Worm (Caenorhabditis elegans): Measurements from ENCODE around the gene K11H12.5.

K11H12.5 gene

DNA sequence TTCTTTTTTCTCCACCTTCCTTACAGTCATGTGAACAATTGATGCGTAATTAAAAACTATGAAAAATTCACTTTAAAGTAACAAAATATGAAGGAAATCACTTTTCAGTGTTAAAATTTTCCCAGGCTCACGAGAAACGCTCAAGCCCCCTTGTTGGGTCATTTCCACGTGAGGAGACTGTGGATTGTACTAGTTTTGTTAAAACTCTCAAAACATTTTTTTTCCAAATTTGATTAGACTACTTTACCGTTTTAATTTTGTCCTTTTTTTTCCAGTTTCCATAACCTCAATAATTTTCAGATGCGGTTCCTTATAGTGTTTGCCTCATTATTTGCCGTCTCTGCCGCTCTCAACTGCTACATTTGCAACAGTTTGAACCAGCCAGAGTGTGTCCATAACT is 11.2 kb upstream of the K11H12.5 start, which contains the start of gene K11H12.7:
Gene K11H12.7 (plus strand): TSS at position 301 of the 400 bp plus-strand sequence.
- TF ChIP-seq unc-39 (tag; optimal IDR thresholded peaks at IDR 0.05) (no peak), flh-1 (GFP tag; optimal IDR thresholded peaks at IDR 0.05) (no peak), pha-4 (tag; optimal IDR thresholded peaks at IDR 0.05) (no peak), mep-1 (tag; optimal IDR thresholded peaks at IDR 0.05) (no peak), elt-1 (tag; optimal IDR thresholded peaks at IDR 0.05; ENCODE audit: borderline replicate concordance, insufficient read depth) (no peak), ceh-39 (tag; optimal IDR thresholded peaks at IDR 0.05) (no peak), unc-120 (tag; optimal IDR thresholded peaks at IDR 0.05; ENCODE audit: poor library complexity, severe bottlenecking) (no peak), ham-2 (GFP tag; optimal IDR thresholded peaks at IDR 0.05) (no peak), nhr-237 (tag; optimal IDR thresholded peaks at IDR 0.05) (no peak), nhr-12 (tag; optimal IDR thresholded peaks at IDR 0.05) (no peak), nhr-76 (tag; optimal IDR thresholded peaks at IDR 0.05) (no peak), sem-2 (GFP tag; optimal IDR thresholded peaks at IDR 0.05) (no peak), hlh-1 (tag; optimal IDR thresholded peaks at IDR 0.05) (no peak), ceh-83 (GFP tag; optimal IDR thresholded peaks at IDR 0.05) (no peak), zip-8 (tag; optimal IDR thresholded peaks at IDR 0.05) (no peak), drap-1 (GFP tag; optimal IDR thresholded peaks at IDR 0.05) (no peak), cnd-1 (tag; optimal IDR thresholded peaks at IDR 0.05) (no peak), lin-32 (GFP tag; optimal IDR thresholded peaks at IDR 0.05) (no peak), nhr-28 (tag; optimal IDR thresholded peaks at IDR 0.05) (no peak)

- TF ChIP-seq ztf-11 (tag; optimal IDR thresholded peaks at IDR 0.05) (no peak), hlh-1 (tag; optimal IDR thresholded peaks at IDR 0.05) (no peak), nhr-2 (tag; optimal IDR thresholded peaks at IDR 0.05) (no peak), cnd-1 (tag; optimal IDR thresholded peaks at IDR 0.05) (no peak), ces-1 (GFP tag; optimal IDR thresholded peaks at IDR 0.05) (no peak), nhr-28 (tag; optimal IDR thresholded peaks at IDR 0.05) (no peak), lsy-2 (tag; optimal IDR thresholded peaks at IDR 0.05) (no peak), mls-2 (tag; optimal IDR thresholded peaks at IDR 0.05) (no peak), nhr-76 (tag; optimal IDR thresholded peaks at IDR 0.05) (no peak), bed-3 (GFP tag; optimal IDR thresholded peaks at IDR 0.05) (no peak), zip-8 (tag; optimal IDR thresholded peaks at IDR 0.05) (no peak), ceh-83 (GFP tag; optimal IDR thresholded peaks at IDR 0.05) (no peak), sem-2 (GFP tag; optimal IDR thresholded peaks at IDR 0.05) (no peak), unc-120 (tag; optimal IDR thresholded peaks at IDR 0.05; ENCODE audit: poor library complexity, severe bottlenecking) (no peak), ham-2 (GFP tag; optimal IDR thresholded peaks at IDR 0.05) (no peak)
Measured at ce11 chrIV:666991-667390, 9.4 kb upstream of the K11H12.5 start, which contains the start of gene K11H12.6. K11H12.6 (plus strand) TSS chrIV:667291.

- no peak for TF ChIP-seq M03D4.4 (tag; optimal IDR thresholded peaks at IDR 0.05)
- no peak for TF ChIP-seq elt-1 (tag; optimal IDR thresholded peaks at IDR 0.05; ENCODE audit: borderline replicate concordance, insufficient read depth)
- no peak for TF ChIP-seq drap-1 (GFP tag; optimal IDR thresholded peaks at IDR 0.05)
- TF ChIP-seq lin-32 (GFP tag; optimal IDR thresholded peaks at IDR 0.05), result no peak
- TF ChIP-seq mep-1 (tag; optimal IDR thresholded peaks at IDR 0.05), result no peak
- no peak for TF ChIP-seq ceh-43 (GFP tag; optimal IDR thresholded peaks at IDR 0.05)
- TF ChIP-seq snpc-4 (tag; optimal IDR thresholded peaks at IDR 0.05), result no peak
- no peak for TF ChIP-seq hlh-1 (tag; optimal IDR thresholded peaks at IDR 0.05)
- TF ChIP-seq unc-120 (tag; optimal IDR thresholded peaks at IDR 0.05; ENCODE audit: poor library complexity, severe bottlenecking), result no peak
- no peak for TF ChIP-seq lin-13 (tag; optimal IDR thresholded peaks at IDR 0.05)
- TF ChIP-seq mab-5 (tag; optimal IDR thresholded peaks at IDR 0.05), result no peak
Measured at ce11 chrIV:670455-670854, 5.9 kb upstream of the K11H12.5 start, which contains the start of gene K11H12.11. K11H12.11 (minus strand) TSS chrIV:670555.

- TF ChIP-seq flh-1 (GFP tag; optimal IDR thresholded peaks at IDR 0.05) (no peak), elt-3 (tag; optimal IDR thresholded peaks at IDR 0.05) (no peak), elt-1 (tag; optimal IDR thresholded peaks at IDR 0.05; ENCODE audit: borderline replicate concordance, insufficient read depth) (no peak)
Measured at ce11 chrIV:673313-673712, 3.1 kb upstream of the K11H12.5 start, which contains the start of gene K11H12.3. K11H12.3 (minus strand) TSS chrIV:673480.

DNA sequence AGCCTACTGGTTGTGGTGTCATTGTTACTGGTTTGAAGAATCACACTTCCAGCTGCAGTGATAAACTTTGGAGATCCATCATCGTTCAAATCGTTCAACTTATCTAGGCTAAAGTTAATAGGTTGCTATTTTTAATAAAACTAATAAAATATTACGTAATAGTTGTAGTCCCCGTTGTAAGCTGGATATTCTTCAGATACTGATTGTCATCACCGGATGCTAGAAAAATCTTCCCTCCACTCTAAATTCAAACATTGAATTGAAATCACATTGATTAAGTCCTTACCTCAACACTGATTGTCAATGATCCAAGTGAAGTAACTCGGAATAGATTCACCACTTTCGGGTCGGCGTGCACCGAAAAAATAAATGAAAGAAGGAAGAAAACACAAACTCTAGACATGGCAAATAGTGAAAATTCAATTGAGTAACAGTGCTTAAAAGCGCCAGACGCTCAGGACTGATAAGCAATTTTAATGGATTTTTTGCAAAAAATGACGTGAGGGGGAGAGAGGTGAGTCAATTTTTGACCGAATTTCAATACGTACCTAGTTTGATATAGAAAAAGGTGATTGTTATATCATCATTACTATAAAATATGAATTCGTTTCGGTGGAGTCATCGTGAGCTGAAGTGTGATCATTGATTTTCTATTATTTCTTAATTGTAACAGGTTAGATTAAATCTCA is 765 bp upstream of the K11H12.5 start, which contains the start of the genes K11H12.4 and K11H12.10:
Gene K11H12.4 (minus strand): TSS at position 413 of the 689 bp plus-strand sequence.
Gene K11H12.10 (plus strand): TSS at position 605 of the 689 bp plus-strand sequence.
- TF ChIP-seq lsy-2 (tag; optimal IDR thresholded peaks at IDR 0.05), result no peak
- peak; percentile 84 for TF ChIP-seq zip-8 (tag; optimal IDR thresholded peaks at IDR 0.05)
- TF ChIP-seq blmp-1 (tag; optimal IDR thresholded peaks at IDR 0.05), result no peak

All from whole organism, mixed stage, embryonic.